Worm (Caenorhabditis elegans) whole organism, midembryonic: ENCODE results near the gene srw-62.

Experiments
- flt-1 ChIP-seq: fragments of 200-800 bp; sonication (Bioruptor generic); IDR thresholded peaks from 2 replicates; pipeline ENCODE4 v1.3.6; 2022; ENCODE audit warnings: missing genetic modification characterization, missing compliant biosample characterization
- tab-1 ChIP-seq: fragments of 200-800 bp; sonication (Bioruptor generic); IDR thresholded peaks from 2 replicates; pipeline ENCODE4 v1.3.6; 2022; ENCODE audit warnings: missing genetic modification characterization, missing compliant biosample characterization

- TF ChIP-seq flt-1 (GFP tag; lab: Robert Waterston, UW) = no peak
- no peak for TF ChIP-seq tab-1 (GFP tag; lab: Robert Waterston, UW)
Measured at ce11 chrII:7778273-7778672, 46.9 kb upstream of the srw-62 start.
